Fruit fly (Drosophila melanogaster) S2 (cell line): ENCODE data around the gene CG6839.
A peak's percentile ranks its signal among the peaks of the same experiment; 100 is the strongest.

Source experiments
- CG8478 ChIP-seq: fragments of >200 bp; optimal IDR thresholded peaks from 2 replicates; lab custom pipeline; 2018
- CTCF ChIP-seq, 2 experiments: fragments of >200 bp; optimal IDR thresholded peaks; 2 replicates each; lab custom pipeline; 2018

CG6839 gene

dm6 chr3L:18917281-18917680 is at the start of gene CG6839:
Gene CG6839 (plus strand): TSS chr3L:18917581.
- TF ChIP-seq CTCF (optimal IDR thresholded peaks at IDR 0.05; lab: Kevin White, UChicago) (no peak), CG8478 (lab: Kevin White, UChicago) (no peak)

- TF ChIP-seq CTCF (optimal IDR thresholded peaks at IDR 0.05; lab: Kevin White, UChicago) (no peak), CG8478 (lab: Kevin White, UChicago) (no peak)
Observed at dm6 chr3L:18869035-18869826, 48.1 kb upstream of the CG6839 start, which contains the start of gene Grx1. Gene Grx1 (plus strand): TSS chr3L:18869230.

DNA sequence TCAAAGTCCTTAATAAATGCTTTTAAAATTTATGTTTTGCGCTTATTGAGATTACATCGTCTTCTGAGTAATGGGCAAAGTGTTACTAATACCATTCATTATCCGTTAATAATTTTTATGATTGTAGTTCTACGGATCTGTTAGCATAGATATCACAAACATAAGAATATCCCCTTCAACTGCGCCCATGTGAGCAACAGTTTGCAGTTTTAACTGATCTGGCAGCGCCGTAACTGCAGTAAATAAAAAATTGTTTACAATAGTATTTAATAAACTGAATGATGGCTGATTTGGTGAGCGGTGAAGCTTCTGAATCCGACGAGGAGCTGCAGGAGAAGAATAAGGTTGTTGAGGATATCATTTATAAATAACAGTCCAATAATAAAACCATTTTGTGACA is 47.4 kb upstream of the CG6839 start, which contains the start of gene Blos3:
Blos3 (plus strand) TSS at position 198 of the 400 bp plus-strand sequence.
- TF ChIP-seq CTCF (optimal IDR thresholded peaks at IDR 0.05; lab: Kevin White, UChicago) (no peak), CG8478 (lab: Kevin White, UChicago) (no peak)

- TF ChIP-seq CTCF (optimal IDR thresholded peaks at IDR 0.05; lab: Kevin White, UChicago), result no peak
- no peak for TF ChIP-seq CG8478 (lab: Kevin White, UChicago)
Observed at dm6 chr3L:18872440-18872839, 44.9 kb upstream of the CG6839 start, which contains the start of the genes Rad9 and Uggt. Gene Rad9 (minus strand): TSS chr3L:18872553. Gene Uggt (plus strand): TSS chr3L:18872747.

DNA sequence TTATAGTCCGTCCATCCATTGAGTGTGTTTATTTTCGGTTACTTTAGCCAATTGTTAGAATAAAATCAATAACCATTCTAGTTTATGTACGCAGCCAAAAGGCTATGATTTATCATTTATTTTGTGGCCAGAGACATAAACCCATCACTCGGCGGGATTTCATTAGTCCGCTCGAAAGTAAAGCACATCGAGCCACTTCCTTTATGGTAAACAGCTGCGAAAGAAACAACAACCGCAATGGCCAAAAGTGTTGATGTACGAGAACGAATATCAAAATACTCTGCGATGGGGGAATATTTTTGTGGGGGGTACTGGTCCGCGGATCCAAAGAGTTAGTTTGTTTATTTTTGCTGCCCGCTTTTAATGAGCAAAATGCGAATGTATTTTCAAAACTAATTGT is 35.8 kb upstream of the CG6839 start:
- TF ChIP-seq CTCF (optimal IDR thresholded peaks at IDR 0.05; lab: Kevin White, UChicago), result no peak
- no peak for TF ChIP-seq CG8478 (lab: Kevin White, UChicago)

DNA sequence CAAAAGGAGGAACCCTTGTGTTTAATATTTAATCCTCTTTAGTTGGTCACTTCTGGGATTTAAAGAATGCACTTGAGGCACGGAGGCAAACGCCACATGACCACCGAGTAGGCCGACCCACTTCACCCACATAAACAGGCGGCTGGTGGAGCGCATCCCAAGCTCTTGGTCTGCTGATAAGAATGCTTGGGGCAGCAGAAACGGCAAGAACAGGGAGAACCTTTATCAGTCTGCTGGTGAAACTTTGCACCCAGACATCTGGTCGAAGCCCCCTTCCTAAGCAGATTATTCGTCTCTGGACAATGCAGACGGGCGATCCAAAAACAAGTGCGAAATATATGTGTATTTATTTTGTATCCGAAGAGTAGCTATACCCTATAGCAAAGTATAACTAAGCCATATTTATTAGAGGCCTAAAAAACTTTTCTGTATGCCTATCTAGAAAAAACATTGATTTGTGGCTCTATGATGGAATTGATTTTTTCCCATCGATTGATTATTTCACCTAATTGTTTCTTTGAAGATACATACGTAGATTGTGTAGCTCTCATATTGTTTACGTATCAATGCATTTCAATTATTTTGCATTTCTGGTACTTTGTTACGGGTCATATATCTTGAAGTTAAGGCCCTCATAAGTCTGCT is 28.0 kb upstream of the CG6839 start:
- TF ChIP-seq CG8478 (lab: Kevin White, UChicago) (no peak), CTCF (optimal IDR thresholded peaks at IDR 0.05; lab: Kevin White, UChicago) (no peak)

- TF ChIP-seq CTCF (optimal IDR thresholded peaks at IDR 0.05; lab: Kevin White, UChicago), result no peak
- TF ChIP-seq CG8478 (lab: Kevin White, UChicago), result no peak
Observed at dm6 chr3L:18890283-18891175, 26.9 kb upstream of the CG6839 start, which contains the start of gene CG3961. Gene CG3961 (minus strand): TSS chr3L:18890483.

dm6 chr3L:18891986-18892385 is 25.4 kb upstream of the CG6839 start, which contains the start of gene NijB:
Gene NijB (plus strand): TSS chr3L:18892383.
- TF ChIP-seq CTCF (optimal IDR thresholded peaks at IDR 0.05; lab: Kevin White, UChicago), result peak; percentile 27 to 59
- TF ChIP-seq CG8478 (lab: Kevin White, UChicago), result no peak

DNA sequence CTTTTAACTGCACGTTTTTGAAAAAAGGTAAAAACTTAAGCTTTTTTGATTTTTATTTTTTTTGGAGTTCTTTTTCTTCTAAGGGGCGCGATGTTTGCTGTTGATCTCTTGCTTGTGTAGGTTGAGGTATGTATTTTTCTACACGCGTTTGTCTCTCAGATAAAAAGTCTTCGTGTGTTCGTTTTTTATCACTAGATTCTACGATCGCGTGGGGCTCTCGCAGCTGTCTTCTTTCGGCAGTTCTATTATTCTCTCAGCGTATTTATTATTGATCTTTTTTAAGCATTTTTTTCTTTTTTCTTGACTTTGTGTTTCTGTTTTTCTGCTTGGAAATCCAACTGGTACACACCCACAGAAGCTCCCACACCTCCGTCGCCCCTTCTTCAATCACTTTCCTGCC is 22.3 kb upstream of the CG6839 start:
- no peak for TF ChIP-seq CTCF (optimal IDR thresholded peaks at IDR 0.05; lab: Kevin White, UChicago)
- TF ChIP-seq CG8478 (lab: Kevin White, UChicago), result no peak

- TF ChIP-seq CTCF (optimal IDR thresholded peaks at IDR 0.05; lab: Kevin White, UChicago), result no peak
- no peak for TF ChIP-seq CG8478 (lab: Kevin White, UChicago)
Observed at dm6 chr3L:18896297-18896863, 21.0 kb upstream of the CG6839 start.

DNA sequence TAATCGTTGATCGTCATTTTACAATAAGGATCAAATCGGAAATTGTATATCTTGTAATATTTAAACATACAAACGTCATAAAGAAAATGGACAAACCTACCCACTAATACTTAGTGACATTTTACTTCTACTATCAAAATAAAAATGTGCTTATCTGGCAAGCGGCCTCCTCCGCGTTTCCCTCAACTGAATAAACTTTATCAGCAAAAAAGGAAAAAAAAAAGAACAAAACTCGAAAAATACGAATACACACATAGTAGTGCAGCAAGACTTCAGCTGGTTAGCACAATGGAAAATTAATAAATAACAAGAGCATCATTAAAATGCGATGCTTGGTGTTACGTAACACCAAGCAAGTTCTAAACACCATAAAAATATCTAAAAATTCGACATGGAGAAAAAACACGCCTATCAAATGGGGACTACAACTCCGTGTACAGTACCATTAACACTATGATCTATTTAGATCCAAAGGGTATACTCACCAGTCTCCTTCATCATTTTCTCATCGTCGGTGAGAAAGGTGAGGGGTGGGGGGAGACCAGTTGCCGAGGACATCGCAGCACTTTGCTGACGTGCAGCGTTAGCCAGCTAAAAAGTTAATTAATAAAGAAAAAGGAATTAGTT is 19.8 kb upstream of the CG6839 start:
- no peak for TF ChIP-seq CTCF (optimal IDR thresholded peaks at IDR 0.05; lab: Kevin White, UChicago)
- TF ChIP-seq CG8478 (lab: Kevin White, UChicago), result no peak

- TF ChIP-seq CTCF (optimal IDR thresholded peaks at IDR 0.05; lab: Kevin White, UChicago) (no peak), CG8478 (lab: Kevin White, UChicago) (no peak)
Observed at dm6 chr3L:18898086-18898470, 19.3 kb upstream of the CG6839 start, which contains the start of gene CG3902. Gene CG3902 (minus strand): TSS chr3L:18898293.

dm6 chr3L:18898770-18899278 is 18.6 kb upstream of the CG6839 start, which contains the start of gene RpL26:
Gene RpL26 (plus strand): TSS chr3L:18898875.
- TF ChIP-seq CTCF (optimal IDR thresholded peaks at IDR 0.05; lab: Kevin White, UChicago) (peak in 1 of 2 experiments; percentile 28), CG8478 (lab: Kevin White, UChicago) (no peak)
